Fruit fly (Drosophila melanogaster) whole organism, pupa: Measurements from ENCODE around the gene CG32170.

Experiments
- CG32121 ChIP-seq: fragments of 200-800 bp; sonication (Bioruptor generic); IDR thresholded peaks from 2 replicates; pipeline ENCODE4 v1.3.6; 2022; ENCODE audit warnings: missing biosample characterization, missing genetic modification characterization
- Ets98B ChIP-seq: fragments of 200-800 bp; sonication (Bioruptor generic); IDR thresholded peaks from 2 replicates; pipeline ENCODE4 v1.3.6; 2022; ENCODE audit warnings: missing biosample characterization, missing genetic modification characterization
- fd96Ca ChIP-seq: fragments of 200-800 bp; sonication (Bioruptor generic); IDR thresholded peaks from 3 replicates; pipeline ENCODE4 v1.3.6; 2022; ENCODE audit warnings: missing biosample characterization, missing genetic modification characterization

- TF ChIP-seq fd96Ca = no peak
- TF ChIP-seq Ets98B (GFP tag; lab: Robert Waterston, UW) = no peak
- no peak for TF ChIP-seq CG32121
Measured at dm6 chr3L:16845607-16846277, 31.4 kb upstream of the CG32170 start, which contains the start of gene CG32161.
